Worm (Caenorhabditis elegans) whole organism, late embryonic: Measurements from ENCODE around the gene hlh-12.

Experiments used
- K09A11.1 ChIP-seq: sonication (generic microtip); optimal IDR thresholded peaks from 2 replicates; lab custom pipeline; 2017; ENCODE audit warnings: antibody characterized with exemption, mild to moderate bottlenecking, missing genetic modification characterization, missing compliant biosample characterization; ENCODE audit not compliant: insufficient read depth
- T23F11.4 ChIP-seq: fragments of 200-800 bp; sonication (Bioruptor generic); optimal IDR thresholded peaks from 2 replicates; lab custom pipeline; 2018; ENCODE audit warnings: mild to moderate bottlenecking, missing genetic modification characterization, missing compliant biosample characterization
- hlh-8 ChIP-seq: sonication (generic microtip); optimal IDR thresholded peaks from 2 replicates; lab custom pipeline; 2016; ENCODE audit warnings: missing genotype, missing genetic modification characterization, missing compliant biosample characterization
- rnt-1 ChIP-seq: sonication (generic microtip); optimal IDR thresholded peaks from 2 replicates; lab custom pipeline; 2016; ENCODE audit warnings: missing genetic modification characterization, missing compliant biosample characterization

ce11 chrIV:8489915-8490314 lies 10.7 kb upstream of the hlh-12 start, which contains the start of gene srlf-2:
- no peak for TF ChIP-seq T23F11.4 (GFP tag; lab: Kevin White, UChicago)
- TF ChIP-seq K09A11.1 (tag; lab: Kevin White, UChicago): no peak
- TF ChIP-seq rnt-1 (tag; lab: Kevin White, UChicago): no peak
- no peak for TF ChIP-seq hlh-8 (tag; lab: Kevin White, UChicago)
